Fruit fly (Drosophila melanogaster): ENCODE data around the gene kirre.

- TF ChIP-seq CG8319 (GFP tag; optimal IDR thresholded peaks at IDR 0.05) (no peak), Ets21C (GFP tag; optimal IDR thresholded peaks at IDR 0.05) (no peak), Hr38 (GFP tag; optimal IDR thresholded peaks at IDR 0.05) (no peak), eg (GFP tag; IDR thresholded peaks at IDR 0.05) (no peak), svp (GFP tag) (no peak), vri (GFP tag; optimal IDR thresholded peaks at IDR 0.05) (no peak), dac (GFP tag; optimal IDR thresholded peaks at IDR 0.05) (no peak), Eip93F (GFP tag; optimal IDR thresholded peaks at IDR 0.05) (no peak), net (GFP tag; optimal IDR thresholded peaks at IDR 0.05) (no peak), ss (GFP tag; optimal IDR thresholded peaks at IDR 0.05) (no peak), Met (GFP tag; optimal IDR thresholded peaks at IDR 0.05) (no peak), CG6163 (GFP tag; IDR thresholded peaks at IDR 0.05) (no peak), CG8119 (GFP tag; IDR thresholded peaks at IDR 0.05) (no peak), Ets96B (tag; optimal IDR thresholded peaks at IDR 0.05) (no peak)
Measured at dm6 chrX:2963790-2964335, 223.7 kb downstream of the kirre start.

Data from whole organism, prepupa.